Fruit fly (Drosophila melanogaster) whole organism, embryonic: ENCODE data around the gene CG5986.

Experiments used
- Blimp-1 ChIP-seq: fragments of 200-800 bp; sonication (Bioruptor generic); optimal IDR thresholded peaks from 3 replicates; lab custom pipeline; 2018; ENCODE audit warnings: missing biosample characterization, missing genetic modification characterization, mild to moderate bottlenecking, moderate library complexity, missing genetic modification reagents
- BtbVII ChIP-seq: fragments of 200-800 bp; sonication (Bioruptor generic); optimal IDR thresholded peaks from 3 replicates; lab custom pipeline; 2017; ENCODE audit warnings: missing biosample characterization, mild to moderate bottlenecking, missing genetic modification characterization
- CG1024 ChIP-seq: fragments of 200-800 bp; sonication (Bioruptor generic); IDR thresholded peaks from 2 replicates; pipeline ENCODE4 v1.3.6; 2022; ENCODE audit warnings: missing biosample characterization, missing genetic modification characterization
- CG10366 ChIP-seq: fragments of 200-800 bp; sonication (Bioruptor generic); IDR thresholded peaks from 2 replicates; pipeline ENCODE4 v1.3.6; 2022; ENCODE audit warnings: missing biosample characterization, missing genetic modification characterization
- CG10959 ChIP-seq: fragments of 200-800 bp; sonication (Bioruptor generic); IDR thresholded peaks from 2 replicates; pipeline ENCODE4 v1.3.6; 2022; ENCODE audit warnings: missing biosample characterization, missing genetic modification characterization
- CG11504 ChIP-seq: fragments of 200-800 bp; sonication (Bioruptor generic); optimal IDR thresholded peaks from 3 replicates; lab custom pipeline; 2019; ENCODE audit warnings: missing biosample characterization, mild to moderate bottlenecking, missing genetic modification characterization, moderate library complexity
- CG11695 ChIP-seq: fragments of 200-800 bp; sonication (Bioruptor generic); IDR thresholded peaks from 3 replicates; pipeline ENCODE4 v1.3.6; 2022; ENCODE audit warnings: missing biosample characterization, missing genetic modification characterization
- CG14014 ChIP-seq: fragments of 200-800 bp; sonication (Bioruptor generic); IDR thresholded peaks from 2 replicates; pipeline ENCODE4 v1.3.6; 2022; ENCODE audit warnings: missing biosample characterization, missing genetic modification characterization
- CG1792 ChIP-seq: fragments of 200-800 bp; sonication (Bioruptor generic); optimal IDR thresholded peaks from 2 replicates; lab custom pipeline; 2016; ENCODE audit warnings: missing biosample characterization, missing genetic modification characterization
- CG18619 ChIP-seq: fragments of 200-800 bp; sonication (Bioruptor generic); optimal IDR thresholded peaks from 3 replicates; lab custom pipeline; 2017; ENCODE audit warnings: missing biosample characterization, mild to moderate bottlenecking, missing genetic modification characterization
- CG31388 ChIP-seq: fragments of 200-800 bp; sonication (Bioruptor generic); optimal IDR thresholded peaks from 2 replicates; lab custom pipeline; 2016; ENCODE audit warnings: missing biosample characterization, missing genetic modification characterization
- CG3847 ChIP-seq: fragments of 200-800 bp; sonication (Bioruptor generic); IDR thresholded peaks from 2 replicates; pipeline ENCODE4 v1.3.6; 2022; ENCODE audit warnings: missing biosample characterization, missing genetic modification characterization
- CG3995 ChIP-seq: fragments of 200-800 bp; sonication (Bioruptor generic); optimal IDR thresholded peaks from 3 replicates; lab custom pipeline; 2016; ENCODE audit warnings: missing biosample characterization, missing genetic modification characterization
- CG4328 ChIP-seq: fragments of 200-800 bp; sonication (Bioruptor generic); optimal IDR thresholded peaks from 3 replicates; lab custom pipeline; 2017; ENCODE audit warnings: missing biosample characterization, missing genetic modification reagents, missing genetic modification characterization
- CG4730 ChIP-seq: fragments of 200-800 bp; sonication (Bioruptor generic); IDR thresholded peaks from 2 replicates; pipeline ENCODE4 v1.3.6; 2022; ENCODE audit warnings: missing biosample characterization, missing genetic modification characterization
- CG4854 ChIP-seq: fragments of 200-800 bp; sonication (Bioruptor generic); optimal IDR thresholded peaks from 2 replicates; lab custom pipeline; 2016; ENCODE audit warnings: missing biosample characterization, missing genetic modification characterization, inconsistent platforms
- CG5245 ChIP-seq: fragments of 200-800 bp; sonication (Bioruptor generic); optimal IDR thresholded peaks from 3 replicates; lab custom pipeline; 2016; ENCODE audit warnings: missing biosample characterization, missing genetic modification characterization
- CG6791 ChIP-seq: fragments of 200-800 bp; sonication (Bioruptor generic); IDR thresholded peaks from 3 replicates; pipeline ENCODE4 v1.3.6; 2022; ENCODE audit warnings: missing biosample characterization, missing genetic modification characterization; ENCODE audit not compliant: partially characterized antibody
- CG8089 ChIP-seq: fragments of 200-800 bp; sonication (Bioruptor generic); optimal IDR thresholded peaks from 3 replicates; lab custom pipeline; 2016; ENCODE audit warnings: missing biosample characterization, missing genetic modification characterization
- CG8359 ChIP-seq: fragments of 200-800 bp; sonication (Bioruptor generic); optimal IDR thresholded peaks from 2 replicates; lab custom pipeline; 2017; ENCODE audit warnings: missing biosample characterization, mild to moderate bottlenecking, missing genetic modification characterization, borderline replicate concordance
- CG8388 ChIP-seq: fragments of 200-800 bp; sonication (Bioruptor generic); optimal IDR thresholded peaks from 2 replicates; lab custom pipeline; 2019; ENCODE audit warnings: missing biosample characterization, mild to moderate bottlenecking, missing genetic modification characterization, moderate library complexity
- CG8924 ChIP-seq: fragments of 200-800 bp; optimal IDR thresholded peaks from 3 replicates; lab custom pipeline; 2019; ENCODE audit warnings: missing biosample characterization, mild to moderate bottlenecking, missing genetic modification characterization, moderate library complexity
- CG9727 ChIP-seq: fragments of 200-800 bp; sonication (Bioruptor generic); optimal IDR thresholded peaks from 3 replicates; lab custom pipeline; 2017; ENCODE audit warnings: missing biosample characterization, mild to moderate bottlenecking, missing genetic modification characterization
- CG9876 ChIP-seq: fragments of 200-800 bp; sonication (Bioruptor generic); optimal IDR thresholded peaks from 2 replicates; lab custom pipeline; 2016; ENCODE audit warnings: missing biosample characterization, missing genetic modification characterization
- Dek ChIP-seq: fragments of 200-800 bp; sonication (Bioruptor generic); optimal IDR thresholded peaks from 3 replicates; lab custom pipeline; 2019; ENCODE audit warnings: missing biosample characterization, mild to moderate bottlenecking, missing genetic modification characterization, moderate library complexity
- Drgx ChIP-seq: fragments of 200-800 bp; sonication (Bioruptor generic); IDR thresholded peaks from 2 replicates; pipeline ENCODE4 v1.3.6; 2022; ENCODE audit warnings: missing biosample characterization, missing genetic modification characterization
- HmgZ ChIP-seq: fragments of 200-800 bp; sonication (Bioruptor generic); optimal IDR thresholded peaks from 2 replicates; lab custom pipeline; 2018; ENCODE audit warnings: missing biosample characterization, mild to moderate bottlenecking, missing genetic modification characterization
- Hsf ChIP-seq: fragments of 200-800 bp; sonication (Bioruptor generic); optimal IDR thresholded peaks from 3 replicates; lab custom pipeline; 2016; ENCODE audit warnings: missing biosample characterization, missing genetic modification characterization
- Kr ChIP-seq: fragments of 200-800 bp; sonication (Bioruptor generic); optimal IDR thresholded peaks from 2 replicates; lab custom pipeline; 2017; ENCODE audit warnings: missing biosample characterization, mild to moderate bottlenecking, missing genetic modification characterization
- Side ChIP-seq: fragments of 200-800 bp; sonication (Bioruptor generic); optimal IDR thresholded peaks from 2 replicates; lab custom pipeline; 2016; ENCODE audit warnings: missing biosample characterization, missing genetic modification characterization
- Sox100B ChIP-seq: fragments of 200-800 bp; sonication (Bioruptor generic); optimal IDR thresholded peaks from 3 replicates; lab custom pipeline; 2018; ENCODE audit warnings: missing biosample characterization, mild to moderate bottlenecking, missing genetic modification characterization
- aop ChIP-seq: fragments of 200-800 bp; sonication (Bioruptor generic); IDR thresholded peaks from 2 replicates; pipeline ENCODE4 v1.3.6; 2022; ENCODE audit warnings: missing biosample characterization, missing genetic modification characterization
- ash1 ChIP-seq: fragments of 200-800 bp; sonication (Bioruptor generic); optimal IDR thresholded peaks from 2 replicates; lab custom pipeline; 2018; ENCODE audit warnings: missing biosample characterization, mild to moderate bottlenecking, missing genetic modification characterization
- bbx ChIP-seq: fragments of 200-800 bp; sonication (Bioruptor generic); IDR thresholded peaks from 2 replicates; pipeline ENCODE4 v1.3.6; 2022; ENCODE audit warnings: missing biosample characterization, missing genetic modification characterization; ENCODE audit not compliant: partially characterized antibody
- bsh ChIP-seq, 2 experiments: fragments of 200-800 bp; sonication (Bioruptor generic); optimal IDR thresholded peaks; 2 replicates each; lab custom pipeline; 2017 to 2018; ENCODE audit warnings: mild to moderate bottlenecking in 2 of 2, missing biosample characterization in 2 of 2, missing genetic modification characterization in 2 of 2, moderate library complexity in 1 of 2
- chinmo ChIP-seq: fragments of 200-800 bp; sonication (Bioruptor generic); IDR thresholded peaks from 4 replicates; pipeline ENCODE4 v1.3.6; 2022; ENCODE audit warnings: missing biosample characterization, missing genetic modification characterization; ENCODE audit not compliant: partially characterized antibody
- chn ChIP-seq: fragments of 200-800 bp; sonication (Bioruptor generic); optimal IDR thresholded peaks from 2 replicates; lab custom pipeline; 2016; ENCODE audit warnings: missing biosample characterization, missing genetic modification characterization
- da ChIP-seq: fragments of 200-800 bp; sonication (Bioruptor generic); optimal IDR thresholded peaks from 2 replicates; lab custom pipeline; 2016; ENCODE audit warnings: missing biosample characterization, missing genetic modification characterization
- disco-r ChIP-seq: fragments of 200-800 bp; sonication (Bioruptor generic); optimal IDR thresholded peaks from 2 replicates; lab custom pipeline; 2016; ENCODE audit warnings: missing biosample characterization, missing genetic modification characterization
- ftz-f1 ChIP-seq: fragments of 200-800 bp; sonication (Bioruptor generic); optimal IDR thresholded peaks from 2 replicates; lab custom pipeline; 2016; ENCODE audit warnings: missing biosample characterization, missing genetic modification characterization
- gce ChIP-seq: fragments of 200-800 bp; sonication (Bioruptor generic); IDR thresholded peaks from 3 replicates; pipeline ENCODE4 v1.3.6; 2022; ENCODE audit warnings: missing biosample characterization, missing genetic modification characterization
- gcm2 ChIP-seq: fragments of 200-800 bp; sonication (Bioruptor generic); optimal IDR thresholded peaks from 2 replicates; lab custom pipeline; 2016; ENCODE audit warnings: missing biosample characterization, missing genetic modification characterization
- grau ChIP-seq: fragments of 200-800 bp; optimal IDR thresholded peaks from 3 replicates; lab custom pipeline; 2019; ENCODE audit warnings: missing biosample characterization, mild to moderate bottlenecking, missing genetic modification characterization, moderate library complexity
- org-1 ChIP-seq: fragments of 200-800 bp; sonication (Bioruptor generic); optimal IDR thresholded peaks from 2 replicates; lab custom pipeline; 2017; ENCODE audit warnings: missing biosample characterization, missing genetic modification characterization
- pum ChIP-seq: fragments of 200-800 bp; sonication (Bioruptor generic); optimal IDR thresholded peaks from 2 replicates; lab custom pipeline; 2016; ENCODE audit warnings: missing biosample characterization, missing genetic modification characterization
- ro ChIP-seq: fragments of 200-800 bp; sonication (Bioruptor generic); IDR thresholded peaks from 2 replicates; pipeline ENCODE4 v1.3.6; 2022; ENCODE audit warnings: missing biosample characterization, missing genetic modification characterization
- sens ChIP-seq: fragments of 200-800 bp; sonication (Bioruptor generic); peaks from one replicate; lab custom pipeline; 2016; ENCODE audit warnings: missing biosample characterization, missing genetic modification characterization
- so ChIP-seq: fragments of 200-800 bp; sonication (Bioruptor generic); IDR thresholded peaks from 3 replicates; pipeline ENCODE4 v1.3.6; 2022; ENCODE audit warnings: missing biosample characterization, missing genetic modification characterization
- z ChIP-seq: fragments of 200-800 bp; sonication (Bioruptor generic); IDR thresholded peaks from 3 replicates; pipeline ENCODE4 v1.3.6; 2022; ENCODE audit warnings: missing biosample characterization, missing genetic modification characterization
- zfh2 ChIP-seq: fragments of 200-800 bp; sonication (Bioruptor generic); optimal IDR thresholded peaks from 2 replicates; lab custom pipeline; 2016; ENCODE audit warnings: missing biosample characterization, missing genetic modification characterization

Gene CG5986

dm6 chr3R:24037538-24038265, 9.9 kb upstream of the CG5986 start, which contains the start of gene spas (continued):
- TF ChIP-seq grau (tag; lab: Kevin White, UChicago) (peak; percentile 53), chn (GFP tag; lab: Kevin White, UChicago) (peak; percentile 80), Blimp-1 (no peak), CG11695 (GFP tag; lab: Robert Waterston, UW) (0 out of 3 replicates have a peak, but pooled peaks have one; percentile 18), CG8388 (GFP tag; lab: Kevin White, UChicago) (peak; percentile 66), aop (no peak), zfh2 (GFP tag; lab: Kevin White, UChicago) (peak; percentile 82), gcm2 (GFP tag; lab: Kevin White, UChicago) (no peak), CG31388 (no peak), Dek (tag; lab: Kevin White, UChicago) (peak; percentile 40), CG9727 (GFP tag; lab: Kevin White, UChicago) (peak; percentile 83), so (GFP tag; lab: Robert Waterston, UW) (no peak), bsh (GFP tag; optimal IDR thresholded peaks at IDR 0.05; lab: Kevin White, UChicago) (peak in 1 of 2 experiments; percentile 66), Sox100B (GFP tag; lab: Kevin White, UChicago) (no peak), CG1024 (GFP tag; lab: Robert Waterston, UW) (peak; percentile 53), CG18619 (GFP tag; lab: Kevin White, UChicago) (peak; percentile 61), chinmo (GFP tag; lab: Robert Waterston, UW) (0 out of 4 replicates have a peak, but pooled peaks have one; percentile 68), CG10959 (GFP tag; lab: Robert Waterston, UW) (peak; percentile 61), CG14014 (GFP tag; lab: Robert Waterston, UW) (peak; percentile 72; the same call in 1 of the 2 replicates), HmgZ (tag; lab: Kevin White, UChicago) (peak; percentile 67), CG10366 (GFP tag; lab: Robert Waterston, UW) (peak; percentile 78), CG11504 (tag; lab: Kevin White, UChicago) (no peak), pum (GFP tag; lab: Kevin White, UChicago) (peak; percentile 80), CG5245 (GFP tag; lab: Kevin White, UChicago) (peak; percentile 22), CG4854 (peak; percentile 45), CG8089 (GFP tag; lab: Kevin White, UChicago) (peak; percentile 56), CG4328 (GFP tag; lab: Kevin White, UChicago) (peak; percentile 20), CG8359 (GFP tag; lab: Kevin White, UChicago) (no peak), disco-r (GFP tag; lab: Kevin White, UChicago) (no peak), ro (GFP tag; lab: Robert Waterston, UW) (peak; percentile 15; the same call in 1 of the 2 replicates), CG3847 (peak; percentile 82), ash1 (GFP tag; lab: Kevin White, UChicago) (no peak), Hsf (peak; percentile 75), CG4730 (GFP tag; lab: Robert Waterston, UW) (peak; percentile 61; the same call in 1 of the 2 replicates), z (no peak), Kr (GFP tag; lab: Kevin White, UChicago) (no peak), CG8924 (peak; percentile 46), sens (GFP tag; lab: Kevin White, UChicago) (peak; percentile 96), ftz-f1 (GFP tag; lab: Kevin White, UChicago) (peak; percentile 98), Drgx (GFP tag; lab: Robert Waterston, UW) (0 out of 2 replicates have a peak, but pooled peaks have one; percentile 18), gce (GFP tag; lab: Robert Waterston, UW) (no peak), CG6791 (peak; percentile 95), CG9876 (peak; percentile 31), CG3995 (GFP tag; lab: Kevin White, UChicago) (peak; percentile 31), BtbVII (GFP tag; lab: Kevin White, UChicago) (no peak), org-1 (peak; percentile 2), da (GFP tag; lab: Kevin White, UChicago) (peak; percentile 65), bbx (GFP tag; lab: Robert Waterston, UW) (peak; percentile 91), CG1792 (GFP tag; lab: Kevin White, UChicago) (peak; percentile 22), Side (peak; percentile 40)
